Fruit fly (Drosophila melanogaster) whole organism: ENCODE measurements around the gene Grip.
A peak's percentile ranks its signal among the peaks of the same experiment; 100 is the strongest.

ENCODE experiments used
- CG8478 ChIP-seq: fragments of >200 bp; optimal IDR thresholded peaks from 2 replicates; lab custom pipeline; 2018; ENCODE audit warnings: inconsistent platforms
- Dll ChIP-seq: fragments of >200 bp; optimal IDR thresholded peaks from 2 replicates; lab custom pipeline; 2017
- EcR ChIP-seq, 2 experiments: fragments of >200 bp; optimal IDR thresholded peaks; 2 replicates each; lab custom pipeline; 2017; ENCODE audit warnings: missing biosample characterization in 2 of 2, missing genetic modification characterization in 2 of 2, missing genetic modification reagents in 2 of 2
- pan ChIP-seq: fragments of >200 bp; optimal IDR thresholded peaks from 2 replicates; lab custom pipeline; 2017
- psq ChIP-seq: fragments of >200 bp; optimal IDR thresholded peaks from 2 replicates; lab custom pipeline; 2017
- usp ChIP-seq: fragments of >200 bp; optimal IDR thresholded peaks from 2 replicates; lab custom pipeline; 2017; ENCODE audit warnings: missing biosample characterization, missing genetic modification characterization, mixed read lengths

Grip gene

DNA sequence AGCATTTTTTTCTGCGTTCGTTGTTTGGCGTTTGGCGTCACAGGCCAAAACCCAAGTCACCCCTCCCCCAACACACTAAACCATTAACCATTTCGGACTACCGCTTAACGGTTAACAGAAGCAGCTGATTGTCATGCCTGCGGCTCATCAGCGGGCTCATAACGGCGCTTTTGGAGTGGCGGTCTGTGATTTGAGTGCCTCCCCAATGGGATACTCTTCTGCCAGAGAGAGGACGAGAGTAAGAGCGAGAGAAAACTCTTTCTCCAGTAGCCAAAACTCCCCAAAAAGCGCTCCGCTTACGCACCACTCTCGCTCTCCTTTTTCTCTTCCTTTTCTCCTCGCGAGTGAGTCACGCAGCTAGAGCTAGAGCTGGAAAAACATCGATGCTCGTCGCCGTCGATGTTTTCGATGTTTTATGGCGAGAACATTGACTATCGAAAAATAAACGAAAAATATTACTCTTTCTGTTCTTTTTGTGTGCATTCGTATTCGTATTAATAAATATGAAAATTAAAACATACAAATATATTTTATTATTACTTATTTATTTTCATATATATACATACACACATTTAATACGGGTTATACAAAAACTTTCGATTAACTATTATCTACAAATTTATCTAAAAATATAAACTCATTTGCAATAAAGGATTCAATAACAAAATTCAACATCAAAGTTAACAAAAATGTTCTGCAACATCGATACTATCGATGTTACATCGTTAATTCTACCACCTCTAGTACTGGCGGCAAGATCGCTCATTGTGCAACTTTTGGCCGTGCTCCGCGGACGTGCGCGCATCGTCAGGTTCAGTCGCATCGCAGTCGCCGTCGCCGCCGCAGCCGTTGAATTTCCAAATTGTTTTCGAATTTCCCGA lies at the start of gene Grip:
Grip (plus strand) TSS at position 763 of the 881 bp plus-strand sequence.
- no peak for TF ChIP-seq Dll (lab: Kevin White, UChicago)
- TF ChIP-seq pan (lab: Kevin White, UChicago), result no peak

DNA sequence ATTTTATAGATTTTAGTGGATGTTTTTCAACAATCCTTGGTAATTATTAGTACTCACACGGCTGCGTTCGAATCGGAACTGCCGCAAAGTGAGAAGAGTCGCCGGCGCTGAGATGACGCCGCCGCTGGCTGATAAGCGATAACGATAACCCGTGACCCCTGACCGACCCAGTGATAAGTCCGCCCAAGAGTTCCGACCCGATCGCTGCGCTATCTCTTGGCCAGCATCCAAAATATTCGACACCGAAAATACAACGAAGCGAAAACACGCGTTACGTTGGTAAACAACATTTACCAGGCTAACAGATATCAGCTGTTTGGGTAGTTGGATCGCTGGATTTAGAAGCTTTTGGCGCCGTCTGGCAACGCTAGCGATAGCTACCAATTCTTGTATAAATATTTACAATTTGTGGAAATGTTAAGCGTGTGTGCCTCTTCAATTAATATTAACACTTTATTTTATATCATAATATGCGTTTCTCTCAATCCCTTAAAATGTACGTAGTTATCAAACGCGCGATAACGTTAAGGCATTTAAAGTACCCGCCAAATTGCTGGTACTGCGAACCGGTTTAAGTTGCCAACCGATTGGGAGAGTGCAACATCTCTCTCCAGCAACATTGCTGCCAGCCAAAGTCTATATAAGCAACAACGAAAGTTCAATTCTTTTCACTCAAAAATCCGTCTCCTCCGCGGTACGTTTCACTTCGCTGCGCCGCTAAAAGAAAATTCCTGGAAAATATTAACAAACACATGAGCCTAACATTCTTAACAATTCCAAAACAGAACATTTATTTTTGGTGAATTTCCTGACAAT lies 49.4 kb upstream of the Grip start, which contains the start of the genes Shmt and CG3726:
Shmt (minus strand) TSS at position 304 of the 816 bp plus-strand sequence.
CG3726 (plus strand) TSS at position 604 of the 816 bp plus-strand sequence.
- no peak for TF ChIP-seq EcR (GFP tag; optimal IDR thresholded peaks at IDR 0.05; lab: Kevin White, UChicago)
- TF ChIP-seq Dll (lab: Kevin White, UChicago), result no peak
- TF ChIP-seq pan (lab: Kevin White, UChicago), result no peak
- no peak for TF ChIP-seq psq (lab: Kevin White, UChicago)
- TF ChIP-seq usp, result no peak
- no peak for TF ChIP-seq CG8478 (lab: Kevin White, UChicago)

DNA sequence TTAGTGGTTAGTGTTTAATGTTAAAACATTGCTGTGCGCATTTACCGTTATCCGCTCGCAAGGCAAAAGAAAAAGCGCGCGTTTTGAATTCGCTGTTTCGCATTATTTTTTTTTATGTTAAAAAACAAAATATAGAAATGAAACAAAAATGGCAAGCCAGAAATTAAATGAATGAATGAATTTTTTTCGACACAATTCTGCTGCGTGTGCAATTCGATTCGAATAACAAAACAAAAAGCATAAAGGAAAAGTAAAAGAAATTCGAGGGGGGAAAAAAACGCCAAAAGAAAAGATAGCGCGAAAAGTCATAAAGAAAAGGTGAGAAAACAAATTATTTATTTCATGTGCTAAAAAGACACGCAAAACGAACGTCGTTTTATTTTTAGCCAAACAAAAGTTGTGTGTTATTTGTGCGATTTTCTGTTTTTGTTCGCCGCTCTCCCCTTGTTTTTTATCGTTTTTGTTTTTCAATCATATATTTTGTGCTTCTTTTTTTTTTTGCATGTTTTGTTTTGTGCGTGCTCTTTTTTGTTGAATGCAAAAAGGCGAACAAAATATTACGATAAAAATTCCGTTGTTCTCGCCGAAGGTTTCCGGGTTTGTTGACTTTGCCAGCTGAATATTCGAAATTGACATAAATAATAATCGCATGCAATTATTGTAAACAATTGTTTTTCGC lies 48.6 kb upstream of the Grip start:
- TF ChIP-seq CG8478 (lab: Kevin White, UChicago) (no peak), EcR (GFP tag; optimal IDR thresholded peaks at IDR 0.05; lab: Kevin White, UChicago) (no peak), psq (lab: Kevin White, UChicago) (no peak), Dll (lab: Kevin White, UChicago) (no peak), pan (lab: Kevin White, UChicago) (no peak), usp (no peak)

DNA sequence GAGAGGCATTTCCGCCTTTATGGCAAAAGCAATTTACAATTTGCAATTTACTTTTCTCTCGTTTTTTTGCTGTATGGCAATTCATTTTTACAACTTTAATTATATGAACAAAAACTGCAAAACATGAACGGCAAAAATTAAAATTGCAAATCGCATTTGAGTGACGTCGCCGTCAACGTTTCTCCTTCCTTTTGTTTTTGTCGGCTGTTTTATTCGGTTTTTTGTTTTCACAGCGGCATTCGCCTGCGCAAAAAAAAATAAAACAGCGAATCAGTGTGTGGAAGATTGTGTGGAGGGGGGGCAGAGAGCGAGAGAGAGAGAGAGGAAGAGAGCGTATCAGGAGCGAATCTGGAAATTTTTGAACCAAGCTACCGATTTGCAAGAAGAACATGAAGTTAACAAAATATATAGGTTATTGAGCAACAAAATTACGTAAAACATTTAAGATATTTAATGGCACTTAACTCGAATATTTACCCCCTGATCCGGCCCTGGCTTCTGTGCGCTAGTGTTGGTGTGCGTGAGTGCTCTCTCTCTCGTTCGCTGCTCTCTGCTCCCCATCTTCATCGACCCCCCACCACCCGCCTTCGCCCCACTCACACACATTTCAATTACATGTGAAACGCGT lies 47.5 kb upstream of the Grip start:
- no peak for TF ChIP-seq usp
- TF ChIP-seq Dll (lab: Kevin White, UChicago), result no peak
- TF ChIP-seq psq (lab: Kevin White, UChicago), result peak; percentile 35

DNA sequence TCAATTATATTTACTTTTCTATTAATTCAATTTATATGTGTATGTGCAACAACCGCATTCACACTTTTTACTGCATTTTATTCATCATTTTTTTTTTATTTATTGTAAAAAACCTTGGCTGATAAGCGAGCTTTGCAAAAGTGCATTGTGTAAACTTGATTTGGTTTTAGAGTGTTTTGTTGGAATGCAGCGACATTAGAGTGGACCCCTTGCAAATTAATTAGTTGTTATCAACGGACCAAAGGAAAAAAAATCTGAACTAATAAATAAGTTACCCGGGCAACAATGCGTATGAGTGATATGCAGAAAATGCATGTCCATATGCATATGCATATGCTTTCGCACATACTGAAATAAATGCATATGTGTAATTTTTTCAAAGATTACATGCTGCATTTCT lies 45.1 kb upstream of the Grip start:
- TF ChIP-seq EcR (GFP tag; optimal IDR thresholded peaks at IDR 0.05; lab: Kevin White, UChicago) (no peak), pan (lab: Kevin White, UChicago) (no peak), psq (lab: Kevin White, UChicago) (no peak), CG8478 (lab: Kevin White, UChicago) (no peak), usp (no peak)

DNA sequence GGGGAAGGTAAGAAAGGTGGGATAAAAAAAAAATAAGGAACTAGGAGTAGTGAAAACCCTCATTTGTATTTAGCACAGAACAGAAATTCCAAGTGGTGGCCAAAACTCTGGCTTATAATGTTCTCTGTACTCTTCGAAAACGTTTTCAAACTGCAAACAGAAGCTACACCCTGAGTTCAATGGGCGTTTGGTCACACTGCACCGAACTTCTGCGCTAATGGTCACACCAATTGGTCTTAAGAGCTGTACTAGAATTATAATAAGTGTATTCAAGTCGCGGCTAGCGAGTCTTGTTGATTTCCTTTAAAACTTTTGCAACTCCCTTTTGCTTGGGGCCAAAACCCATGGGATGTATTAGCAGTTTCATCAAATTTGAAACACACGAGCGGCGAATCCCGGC lies 44.0 kb upstream of the Grip start:
- TF ChIP-seq usp (no peak), EcR (GFP tag; optimal IDR thresholded peaks at IDR 0.05; lab: Kevin White, UChicago) (no peak), psq (lab: Kevin White, UChicago) (no peak)

DNA sequence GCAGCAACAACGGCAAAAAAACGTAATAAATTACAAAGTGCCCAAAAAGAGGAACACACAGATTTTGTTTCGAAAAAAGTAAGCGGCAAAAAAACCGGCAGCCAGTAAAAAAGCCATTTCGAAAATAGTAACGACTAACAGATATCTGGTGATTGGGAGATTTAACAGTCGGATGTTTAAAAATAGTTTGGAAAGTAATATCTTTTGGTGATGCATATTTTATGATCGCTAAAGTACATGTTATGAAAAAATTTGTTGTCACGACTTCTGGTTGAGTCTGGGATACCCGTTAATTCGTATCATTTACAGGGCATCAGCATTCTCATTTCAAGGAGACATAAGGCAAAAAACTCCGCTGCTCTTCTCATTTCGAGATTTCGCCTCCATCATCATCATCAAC lies 43.0 kb upstream of the Grip start:
- TF ChIP-seq pan (lab: Kevin White, UChicago) (peak; percentile 64), Dll (lab: Kevin White, UChicago) (no peak)

DNA sequence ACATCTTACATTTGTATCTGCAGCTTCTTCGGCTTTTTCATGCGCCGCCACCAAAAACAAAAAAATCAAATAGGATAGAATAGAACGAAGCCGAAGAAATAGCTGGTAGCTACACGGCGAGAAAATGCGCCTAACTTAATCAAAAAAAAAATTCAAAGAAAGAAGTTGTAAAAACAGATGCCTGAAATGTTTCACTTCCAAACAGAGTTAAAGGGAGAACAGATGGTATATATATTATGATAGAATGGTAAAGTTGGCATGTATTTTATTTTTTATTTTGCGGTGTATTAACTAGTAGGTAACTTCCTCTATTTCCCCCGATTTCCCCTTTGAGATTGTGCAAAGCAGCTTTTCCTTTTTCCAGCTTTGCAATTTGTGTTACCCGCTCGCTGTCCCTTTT lies 41.7 kb upstream of the Grip start:
- TF ChIP-seq EcR (GFP tag; optimal IDR thresholded peaks at IDR 0.05; lab: Kevin White, UChicago) (no peak), Dll (lab: Kevin White, UChicago) (no peak), psq (lab: Kevin White, UChicago) (no peak), pan (lab: Kevin White, UChicago) (no peak), usp (no peak), CG8478 (lab: Kevin White, UChicago) (no peak)

DNA sequence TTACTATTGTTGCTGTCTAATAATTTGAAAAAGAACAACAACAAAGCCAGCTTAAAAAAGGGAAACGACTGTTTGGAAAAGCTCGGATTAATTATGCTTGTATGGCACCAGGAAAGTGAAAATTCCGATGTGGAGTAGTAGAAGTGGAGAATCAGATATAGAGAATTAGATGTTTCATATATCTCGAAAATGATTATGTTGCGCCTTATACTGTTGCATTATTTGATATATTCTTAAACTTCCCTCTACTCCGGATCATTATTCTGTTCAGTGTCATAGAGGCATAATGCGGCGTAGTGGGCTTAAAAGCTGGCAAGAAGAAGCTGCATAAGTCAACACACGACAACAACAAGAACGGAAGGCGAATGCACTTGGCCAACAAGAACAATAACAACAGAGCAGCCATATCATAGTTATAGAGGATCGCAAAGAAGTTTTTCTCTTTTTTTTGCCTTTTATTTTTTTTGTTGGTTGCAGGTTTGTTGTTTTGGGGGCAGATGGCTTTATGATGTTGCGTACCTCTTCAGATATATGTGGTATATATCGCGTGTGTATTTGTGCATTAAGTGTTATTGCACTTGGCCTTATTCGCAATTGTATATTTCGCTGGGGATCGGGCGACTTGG lies 40.2 kb upstream of the Grip start:
- TF ChIP-seq usp (no peak), EcR (GFP tag; optimal IDR thresholded peaks at IDR 0.05; lab: Kevin White, UChicago) (peak in 1 of 2 experiments; percentile 51)

DNA sequence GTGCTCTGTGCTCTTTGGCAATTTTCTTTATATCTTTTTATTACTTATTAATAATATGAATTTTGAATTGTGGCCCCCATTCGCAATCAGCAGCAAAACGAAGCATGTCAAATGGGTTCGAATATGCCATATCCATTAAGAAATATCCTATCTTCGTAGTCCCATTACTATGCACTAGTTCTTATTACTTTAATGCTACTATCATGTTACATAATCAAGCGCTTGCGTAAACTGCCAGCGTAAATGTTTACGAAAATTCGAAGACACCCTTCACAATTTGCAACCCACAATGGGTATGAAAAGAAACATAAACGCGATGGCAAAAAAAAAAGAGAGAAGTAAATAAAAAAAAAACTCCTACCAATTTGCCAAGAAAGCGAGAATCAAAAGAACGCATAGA lies 39.4 kb upstream of the Grip start:
- TF ChIP-seq pan (lab: Kevin White, UChicago), result no peak
- no peak for TF ChIP-seq CG8478 (lab: Kevin White, UChicago)
- TF ChIP-seq psq (lab: Kevin White, UChicago), result no peak
- no peak for TF ChIP-seq EcR (GFP tag; optimal IDR thresholded peaks at IDR 0.05; lab: Kevin White, UChicago)
- TF ChIP-seq Dll (lab: Kevin White, UChicago), result no peak
- TF ChIP-seq usp, result no peak

DNA sequence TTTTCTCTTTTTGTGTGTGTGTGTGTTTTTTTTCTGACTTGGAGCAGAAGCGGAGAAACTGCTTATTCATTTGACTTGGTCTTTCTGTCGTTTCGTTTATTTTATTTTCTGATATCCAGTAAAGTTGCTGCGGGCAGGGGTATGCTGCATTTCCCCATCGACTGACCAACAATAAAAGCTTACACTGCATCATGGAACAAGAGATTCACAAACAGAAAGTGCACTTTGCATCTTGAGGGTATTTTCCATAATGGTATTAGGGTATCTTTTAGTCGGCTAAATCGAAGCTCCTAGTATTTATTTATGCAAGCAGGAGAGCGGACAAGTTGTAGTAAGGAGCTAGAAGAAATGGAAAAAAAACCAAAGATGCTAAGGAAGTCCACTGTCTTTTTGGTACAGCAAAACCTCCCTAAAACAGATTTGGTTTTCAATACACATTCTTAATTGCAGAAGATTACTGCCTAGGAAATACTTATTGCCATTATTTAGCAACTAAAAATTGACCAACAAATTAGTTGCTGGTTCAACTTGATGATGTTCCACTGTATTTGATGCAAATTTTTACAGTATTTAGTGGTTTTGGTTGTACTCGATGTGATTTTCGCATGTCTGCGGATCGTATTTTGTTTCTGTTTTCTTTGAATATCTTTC lies 33.6 kb upstream of the Grip start:
- no peak for TF ChIP-seq pan (lab: Kevin White, UChicago)
- TF ChIP-seq usp, result no peak
- no peak for TF ChIP-seq EcR (GFP tag; optimal IDR thresholded peaks at IDR 0.05; lab: Kevin White, UChicago)
- no peak for TF ChIP-seq Dll (lab: Kevin White, UChicago)
- TF ChIP-seq psq (lab: Kevin White, UChicago), result no peak
